Worm (Caenorhabditis elegans): ENCODE results near the gene hcp-2.

Gene hcp-2

ce11 chrV:9632348-9632747, 13.3 kb upstream of the hcp-2 start:
- TF ChIP-seq syd-9 (tag; optimal IDR thresholded peaks at IDR 0.05) (no peak), elt-4 (tag; optimal IDR thresholded peaks at IDR 0.05) (no peak), nhr-11 (tag; optimal IDR thresholded peaks at IDR 0.05) (no peak), ref-2 (tag; optimal IDR thresholded peaks at IDR 0.05) (no peak), ahr-1 (tag; optimal IDR thresholded peaks at IDR 0.05) (no peak), madf-2 (tag; optimal IDR thresholded peaks at IDR 0.05) (no peak), ceh-31 (tag; optimal IDR thresholded peaks at IDR 0.05) (no peak), hlh-8 (tag; optimal IDR thresholded peaks at IDR 0.05) (no peak), sox-4 (tag; optimal IDR thresholded peaks at IDR 0.05) (no peak), ceh-48 (tag; optimal IDR thresholded peaks at IDR 0.05) (no peak)

- TF ChIP-seq pqm-1 (tag; optimal IDR thresholded peaks at IDR 0.05) (no peak), dmd-4 (tag; optimal IDR thresholded peaks at IDR 0.05; ENCODE audit: borderline replicate concordance) (no peak), fkh-10 (GFP tag; optimal IDR thresholded peaks at IDR 0.05) (no peak), gmeb-2 (tag; optimal IDR thresholded peaks at IDR 0.05) (no peak), fkh-6 (tag; optimal IDR thresholded peaks at IDR 0.05) (no peak), unc-3 (GFP tag; conservative IDR thresholded peaks at IDR 0.05) (no peak), unc-3 (tag; optimal IDR thresholded peaks at IDR 0.05) (no peak), fax-1 (tag; optimal IDR thresholded peaks at IDR 0.05) (no peak), ceh-30 (tag; optimal IDR thresholded peaks at IDR 0.05) (no peak), ets-4 (tag; optimal IDR thresholded peaks at IDR 0.05) (no peak), pha-2 (tag; optimal IDR thresholded peaks at IDR 0.05) (no peak), K09A11.1 (tag; optimal IDR thresholded peaks at IDR 0.05; ENCODE audit: insufficient read depth) (no peak), unc-42 (tag; optimal IDR thresholded peaks at IDR 0.05) (no peak), elt-4 (tag; optimal IDR thresholded peaks at IDR 0.05) (no peak), T23F11.4 (GFP tag; optimal IDR thresholded peaks at IDR 0.05) (no peak), ttx-3 (tag; optimal IDR thresholded peaks at IDR 0.05) (no peak), nhr-11 (tag; optimal IDR thresholded peaks at IDR 0.05) (no peak), nhr-232 (tag; optimal IDR thresholded peaks at IDR 0.05) (no peak), ceh-22 (tag; optimal IDR thresholded peaks at IDR 0.05) (no peak)
Measured at ce11 chrV:9633313-9633712, 12.3 kb upstream of the hcp-2 start, which contains the start of gene col-147. Gene col-147 (minus strand): TSS chrV:9633338.

DNA sequence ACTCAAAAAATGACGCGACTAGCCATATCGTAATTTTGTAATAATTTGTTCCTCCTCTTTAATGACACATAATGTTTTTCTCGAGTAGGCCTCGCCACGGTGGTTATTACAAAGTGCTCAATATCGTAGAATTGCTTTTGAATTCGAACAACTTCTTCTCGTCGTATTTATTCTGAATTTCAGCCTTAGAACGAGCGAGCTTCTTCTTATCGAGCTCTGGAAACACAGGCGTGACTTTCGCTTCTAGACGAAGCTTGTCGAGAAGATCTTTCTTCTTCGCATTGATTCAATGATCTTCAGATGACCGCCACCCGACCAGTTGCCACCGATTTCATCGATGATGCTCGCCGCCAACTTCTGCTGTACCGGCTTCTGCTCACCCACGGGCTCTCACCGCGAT, 5.6 kb downstream of the hcp-2 start, which contains the start of gene T06E4.21:
Gene T06E4.21, plus strand, starts transcription at position 301 of the 400 bp plus-strand sequence.
- TF ChIP-seq madf-2 (tag; optimal IDR thresholded peaks at IDR 0.05) (no peak), sox-4 (tag; optimal IDR thresholded peaks at IDR 0.05) (no peak), unc-42 (tag; optimal IDR thresholded peaks at IDR 0.05) (no peak), hlh-6 (tag; optimal IDR thresholded peaks at IDR 0.05) (no peak), pat-9 (tag; optimal IDR thresholded peaks at IDR 0.05) (no peak), sox-2 (GFP tag; IDR thresholded peaks at IDR 0.05) (no peak), C08G9.2 (tag; optimal IDR thresholded peaks at IDR 0.05) (no peak), rnt-1 (tag; optimal IDR thresholded peaks at IDR 0.05) (no peak), hlh-30 (tag; optimal IDR thresholded peaks at IDR 0.05; ENCODE audit: insufficient read depth) (no peak), nfya-1 (tag; optimal IDR thresholded peaks at IDR 0.05) (no peak), pha-4 (tag; optimal IDR thresholded peaks at IDR 0.05) (no peak), ceh-48 (tag; optimal IDR thresholded peaks at IDR 0.05) (no peak), lin-11 (tag; optimal IDR thresholded peaks at IDR 0.05) (no peak), ama-1 (optimal IDR thresholded peaks at IDR 0.05) (no peak), Y22D7AL.16 (tag; optimal IDR thresholded peaks at IDR 0.05) (no peak), ceh-6 (GFP tag; optimal IDR thresholded peaks at IDR 0.05) (no peak), npax-4 (tag; optimal IDR thresholded peaks at IDR 0.05) (no peak), K09A11.1 (tag; optimal IDR thresholded peaks at IDR 0.05; ENCODE audit: insufficient read depth) (no peak), ceh-34 (tag; optimal IDR thresholded peaks at IDR 0.05) (no peak), pax-1 (tag; optimal IDR thresholded peaks at IDR 0.05) (no peak)

Measured in whole organism, late embryonic.